ENCODE assay signal across 2 fruit fly cellular contexts in the genomic region with DNA sequence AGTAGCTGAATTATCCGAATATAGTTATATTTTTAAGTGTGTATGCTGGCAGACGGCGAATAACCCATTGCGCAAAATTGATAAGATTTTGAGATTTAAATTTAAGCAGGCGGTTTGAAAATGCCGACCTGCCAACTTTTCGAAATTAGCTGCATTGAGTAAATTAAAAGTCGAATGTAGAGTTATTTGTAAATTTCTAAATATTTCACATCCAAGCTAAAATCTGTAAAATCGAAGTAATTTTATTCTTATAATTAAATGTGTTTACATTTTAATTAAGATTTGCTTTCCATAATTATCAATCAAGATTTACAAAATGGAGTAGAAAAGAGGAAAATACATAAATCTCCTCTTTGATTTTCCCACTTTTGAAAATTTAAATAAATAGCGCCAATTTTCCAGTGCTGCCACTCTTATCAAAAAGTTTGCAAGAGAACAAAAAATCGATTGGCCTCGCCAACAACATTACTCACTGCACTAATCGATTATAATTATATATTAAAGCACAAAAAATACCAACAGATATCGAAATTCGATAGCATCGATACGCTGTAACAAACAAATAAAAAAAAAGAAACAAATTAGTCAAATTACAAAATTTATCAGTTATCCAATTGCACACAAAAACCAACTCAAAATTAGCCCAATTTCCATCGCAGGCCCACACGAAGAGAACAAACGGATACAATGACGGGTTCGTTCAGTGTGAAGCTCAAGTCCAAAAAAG.
A peak's percentile ranks its signal among the peaks of the same experiment; 100 is the strongest.
TF ChIP-seq lines count a peak whose summit lies in the region.

A gene (plus strand): TSS at position 168 of the 727 bp plus-strand sequence.

TF ChIP-seq in whole organism, embryonic, 481 proteins besides CTCF, POLR2A, EP300 and RAD21 (continued from another document and continues in another):
- TF ChIP-seq pnt (GFP tag; optimal IDR thresholded peaks at IDR 0.05; lab: Kevin White, UChicago) (no peak), phol (tag; optimal IDR thresholded peaks at IDR 0.05; lab: Kevin White, UChicago) (peak; percentile 28), CG3847 (GFP tag; IDR thresholded peaks at IDR 0.05; lab: Robert Waterston, UW) (peak; percentile 13; the same call in 1 of the 2 replicates), trem (tag; optimal IDR thresholded peaks at IDR 0.05; lab: Kevin White, UChicago) (peak; percentile 98), CG10209 (GFP tag; optimal IDR thresholded peaks at IDR 0.05; lab: Kevin White, UChicago) (no peak), CG1233 (GFP tag; optimal IDR thresholded peaks at IDR 0.05; lab: Kevin White, UChicago) (no peak), stwl (tag; optimal IDR thresholded peaks at IDR 0.05; lab: Kevin White, UChicago) (peak; percentile 97), CG14860 (GFP tag; IDR thresholded peaks at IDR 0.05; lab: Robert Waterston, UW; ENCODE audit: partially characterized antibody) (peak; percentile 62; the same call in 1 of the 3 replicates), inv (GFP tag; IDR thresholded peaks at IDR 0.05; lab: Robert Waterston, UW; ENCODE audit: partially characterized antibody) (peak; percentile 35), so (GFP tag; IDR thresholded peaks at IDR 0.05; lab: Robert Waterston, UW) (no peak), Pdp1 (GFP tag; optimal IDR thresholded peaks at IDR 0.05; lab: Kevin White, UChicago) (peak in 1 of 2 experiments; percentile 67), Bgb (GFP tag; IDR thresholded peaks at IDR 0.05; lab: Robert Waterston, UW; ENCODE audit: partially characterized antibody) (peak; percentile 76; the same call in 1 of the 2 replicates), oc (tag; optimal IDR thresholded peaks at IDR 0.05; lab: Kevin White, UChicago) (no peak), BtbVII (GFP tag; optimal IDR thresholded peaks at IDR 0.05; lab: Kevin White, UChicago) (no peak), Myb (GFP tag; optimal IDR thresholded peaks at IDR 0.05; lab: Kevin White, UChicago) (peak; percentile 86), Scr (GFP tag; IDR thresholded peaks at IDR 0.05; lab: Robert Waterston, UW; ENCODE audit: partially characterized antibody) (peak; percentile 67), CoRest (tag; optimal IDR thresholded peaks at IDR 0.05; lab: Kevin White, UChicago) (peak; percentile 38), Hr51 (GFP tag; optimal IDR thresholded peaks at IDR 0.05; lab: Kevin White, UChicago) (no peak), E2f2 (GFP tag; IDR thresholded peaks at IDR 0.05; lab: Robert Waterston, UW) (peak; percentile 98), BEAF-32 (GFP tag; optimal IDR thresholded peaks at IDR 0.05; lab: Kevin White, UChicago) (peak; percentile 68), CG3065 (GFP tag; optimal IDR thresholded peaks at IDR 0.05; lab: Kevin White, UChicago) (no peak), gfzf (GFP tag; optimal IDR thresholded peaks at IDR 0.05; lab: Kevin White, UChicago) (peak; percentile 32), nmo (GFP tag; optimal IDR thresholded peaks at IDR 0.05; lab: Kevin White, UChicago) (peak; percentile 28), CG14710 (tag; optimal IDR thresholded peaks at IDR 0.05; lab: Kevin White, UChicago) (peak; percentile 78), Stat92E (GFP tag; optimal IDR thresholded peaks at IDR 0.05; lab: Kevin White, UChicago) (peak in 1 of 3 experiments; percentile 12), crp (GFP tag; optimal IDR thresholded peaks at IDR 0.05; lab: Kevin White, UChicago) (peak in 1 of 2 experiments; percentile 11), Med (GFP tag; lab: Kevin White, UChicago) (peak; percentile 4), Sry-δ (GFP tag; optimal IDR thresholded peaks at IDR 0.05; lab: Kevin White, UChicago) (peak; percentile 47), zf30C (GFP tag; optimal IDR thresholded peaks at IDR 0.05; lab: Kevin White, UChicago) (no peak), wdn (GFP tag; IDR thresholded peaks at IDR 0.05; lab: Robert Waterston, UW) (no peak), Fer2 (tag; optimal IDR thresholded peaks at IDR 0.05; lab: Kevin White, UChicago) (no peak), CG34376 (GFP tag; optimal IDR thresholded peaks at IDR 0.05; lab: Kevin White, UChicago) (no peak), hb (GFP tag; IDR thresholded peaks at IDR 0.05; lab: Robert Waterston, UW; ENCODE audit: partially characterized antibody) (peak; percentile 66; the same call in 2 of the 3 replicates), CG2712 (tag; optimal IDR thresholded peaks at IDR 0.05; lab: Kevin White, UChicago) (peak; percentile 46), CG9215 (GFP tag; IDR thresholded peaks at IDR 0.05; lab: Robert Waterston, UW) (no peak), Nf-YC (tag; optimal IDR thresholded peaks at IDR 0.05; lab: Kevin White, UChicago) (peak; percentile 17), Lhr (GFP tag; optimal IDR thresholded peaks at IDR 0.05; lab: Kevin White, UChicago) (peak; percentile 51), tx (GFP tag; optimal IDR thresholded peaks at IDR 0.05; lab: Kevin White, UChicago) (no peak), CG15514 (GFP tag; optimal IDR thresholded peaks at IDR 0.05; lab: Kevin White, UChicago) (peak; percentile 64), CG9797 (GFP tag; optimal IDR thresholded peaks at IDR 0.05; lab: Kevin White, UChicago) (peak; percentile 30), al (GFP tag; IDR thresholded peaks at IDR 0.05; lab: Robert Waterston, UW) (no peak), Dll (GFP tag; IDR thresholded peaks at IDR 0.05; lab: Robert Waterston, UW; ENCODE audit: partially characterized antibody) (peak; percentile 81; the same call in 3 of the 4 replicates), pfk (GFP tag; optimal IDR thresholded peaks at IDR 0.05; lab: Kevin White, UChicago) (no peak), corto (GFP tag; optimal IDR thresholded peaks at IDR 0.05; lab: Kevin White, UChicago) (no peak), Ets97D (GFP tag; optimal IDR thresholded peaks at IDR 0.05; lab: Kevin White, UChicago) (peak; percentile 36), HmgD (GFP tag; optimal IDR thresholded peaks at IDR 0.05; lab: Kevin White, UChicago) (no peak), chm (GFP tag; IDR thresholded peaks at IDR 0.05; lab: Robert Waterston, UW) (no peak), H15 (GFP tag; IDR thresholded peaks at IDR 0.05; lab: Robert Waterston, UW) (no peak), MESR4 (GFP tag; optimal IDR thresholded peaks at IDR 0.05; lab: Kevin White, UChicago) (peak; percentile 76), nom (GFP tag; optimal IDR thresholded peaks at IDR 0.05; lab: Kevin White, UChicago) (peak; percentile 2), Bteb2 (GFP tag; optimal IDR thresholded peaks at IDR 0.05; lab: Kevin White, UChicago) (no peak), PHDP (tag; optimal IDR thresholded peaks at IDR 0.05; lab: Kevin White, UChicago) (no peak), Doc3 (GFP tag; IDR thresholded peaks at IDR 0.05; lab: Robert Waterston, UW; ENCODE audit: partially characterized antibody) (peak; percentile 56; the same call in 2 of the 3 replicates), Ravus (GFP tag; IDR thresholded peaks at IDR 0.05; lab: Robert Waterston, UW) (no peak), CG11560 (tag; IDR thresholded peaks at IDR 0.05; lab: Robert Waterston, UW) (peak; percentile 96), sens (GFP tag; lab: Kevin White, UChicago) (peak; percentile 75), CG6791 (GFP tag; IDR thresholded peaks at IDR 0.05; lab: Robert Waterston, UW; ENCODE audit: partially characterized antibody) (peak; percentile 82), CG12659 (GFP tag; optimal IDR thresholded peaks at IDR 0.05; lab: Kevin White, UChicago) (peak; percentile 57), CG12391 (tag; optimal IDR thresholded peaks at IDR 0.05; lab: Kevin White, UChicago) (peak; percentile 18)

TF ChIP-seq in whole organism, prepupa, 60 proteins besides CTCF, POLR2A, EP300 and RAD21 (continued from another document):
- no peak for TF ChIP-seq Met (GFP tag; optimal IDR thresholded peaks at IDR 0.05; lab: Kevin White, UChicago)
- no peak for TF ChIP-seq CG32006 (GFP tag; optimal IDR thresholded peaks at IDR 0.05; lab: Kevin White, UChicago)
- no peak for TF ChIP-seq Blimp-1 (GFP tag; optimal IDR thresholded peaks at IDR 0.05; lab: Kevin White, UChicago)
- TF ChIP-seq CG4318 (GFP tag; optimal IDR thresholded peaks at IDR 0.05; lab: Kevin White, UChicago), result no peak
- no peak for TF ChIP-seq Hr39 (GFP tag; optimal IDR thresholded peaks at IDR 0.05; lab: Kevin White, UChicago)
- TF ChIP-seq CG8319 (GFP tag; optimal IDR thresholded peaks at IDR 0.05; lab: Kevin White, UChicago), result no peak
- TF ChIP-seq CG6792 (GFP tag; optimal IDR thresholded peaks at IDR 0.05; lab: Kevin White, UChicago), result no peak
- no peak for TF ChIP-seq ss (GFP tag; optimal IDR thresholded peaks at IDR 0.05; lab: Kevin White, UChicago)
- peak; percentile 23 for TF ChIP-seq Smox (GFP tag; optimal IDR thresholded peaks at IDR 0.05; lab: Kevin White, UChicago)
- no peak for TF ChIP-seq CG10631 (GFP tag; optimal IDR thresholded peaks at IDR 0.05; lab: Kevin White, UChicago)
- no peak for TF ChIP-seq spab (GFP tag; optimal IDR thresholded peaks at IDR 0.05; lab: Kevin White, UChicago)
- TF ChIP-seq pdm3 (GFP tag; optimal IDR thresholded peaks at IDR 0.05; lab: Kevin White, UChicago), result no peak
- no peak for TF ChIP-seq CG8632 (GFP tag; optimal IDR thresholded peaks at IDR 0.05; lab: Kevin White, UChicago)
- no peak for TF ChIP-seq Hr4 (GFP tag; optimal IDR thresholded peaks at IDR 0.05; lab: Kevin White, UChicago)
- no peak for TF ChIP-seq Sox15 (GFP tag; optimal IDR thresholded peaks at IDR 0.05; lab: Kevin White, UChicago)
- no peak for TF ChIP-seq CG34406 (GFP tag; optimal IDR thresholded peaks at IDR 0.05; lab: Kevin White, UChicago)
- TF ChIP-seq CG11902 (GFP tag; optimal IDR thresholded peaks at IDR 0.05; lab: Kevin White, UChicago), result no peak
- peak; percentile 94 for TF ChIP-seq svp (GFP tag; lab: Kevin White, UChicago)
- no peak for TF ChIP-seq CG11294 (GFP tag; IDR thresholded peaks at IDR 0.05; lab: Robert Waterston, UW)
- no peak for TF ChIP-seq CG6276 (GFP tag; optimal IDR thresholded peaks at IDR 0.05; lab: Kevin White, UChicago)
- no peak for TF ChIP-seq CG6854 (GFP tag; optimal IDR thresholded peaks at IDR 0.05; lab: Kevin White, UChicago)
- no peak for TF ChIP-seq esn (GFP tag; optimal IDR thresholded peaks at IDR 0.05; lab: Kevin White, UChicago)
- TF ChIP-seq CG6163 (GFP tag; IDR thresholded peaks at IDR 0.05; lab: Robert Waterston, UW), result no peak
- no peak for TF ChIP-seq Hr38 (GFP tag; optimal IDR thresholded peaks at IDR 0.05; lab: Kevin White, UChicago)
- TF ChIP-seq CG7368 (GFP tag; optimal IDR thresholded peaks at IDR 0.05; lab: Kevin White, UChicago), result no peak
- TF ChIP-seq CG9139 (GFP tag; optimal IDR thresholded peaks at IDR 0.05; lab: Kevin White, UChicago), result no peak
- no peak for TF ChIP-seq cyc (GFP tag; optimal IDR thresholded peaks at IDR 0.05; lab: Kevin White, UChicago)
- no peak for TF ChIP-seq dac (GFP tag; optimal IDR thresholded peaks at IDR 0.05; lab: Kevin White, UChicago)
- TF ChIP-seq dsx (GFP tag; optimal IDR thresholded peaks at IDR 0.05; lab: Kevin White, UChicago; ENCODE audit: poor library complexity, severe bottlenecking), result peak; percentile 32
- TF ChIP-seq CG16779 (tag; optimal IDR thresholded peaks at IDR 0.05; lab: Kevin White, UChicago), result no peak
